Worm (Caenorhabditis elegans) whole organism, late embryonic: ENCODE measurements around the gene ubc-6.
"Not testable (repeated sequence)": the region's sequence is repeated elsewhere in the genome, so short reads cannot be mapped to it uniquely, and the experiment has no call there.

Source experiments
- C38D4.7 ChIP-seq: fragments of 200-800 bp; sonication (Bioruptor generic); optimal IDR thresholded peaks from 2 replicates; lab custom pipeline; 2018; ENCODE audit warnings: mild to moderate bottlenecking, missing genetic modification characterization, moderate library complexity, missing compliant biosample characterization
- K09A11.1 ChIP-seq: sonication (generic microtip); optimal IDR thresholded peaks from 2 replicates; lab custom pipeline; 2017; ENCODE audit warnings: antibody characterized with exemption, mild to moderate bottlenecking, missing genetic modification characterization, missing compliant biosample characterization; ENCODE audit not compliant: insufficient read depth
- T23F11.4 ChIP-seq: fragments of 200-800 bp; sonication (Bioruptor generic); optimal IDR thresholded peaks from 2 replicates; lab custom pipeline; 2018; ENCODE audit warnings: mild to moderate bottlenecking, missing genetic modification characterization, missing compliant biosample characterization
- ama-1 ChIP-seq: fragments of 150-350 bp; optimal IDR thresholded peaks from 2 replicates; lab custom pipeline; 2014
- ceh-18 ChIP-seq: sonication (generic microtip); optimal IDR thresholded peaks from 2 replicates; lab custom pipeline; 2016; ENCODE audit warnings: missing genetic modification characterization, missing compliant biosample characterization
- ceh-19 ChIP-seq: fragments of 200-800 bp; sonication (Bioruptor generic); optimal IDR thresholded peaks from 2 replicates; lab custom pipeline; 2018; ENCODE audit warnings: mild to moderate bottlenecking, missing genetic modification characterization, missing compliant biosample characterization
- ceh-2 ChIP-seq: sonication (generic microtip); optimal IDR thresholded peaks from 2 replicates; lab custom pipeline; 2016; ENCODE audit warnings: missing genotype, missing genetic modification characterization, missing compliant biosample characterization
- ceh-24 ChIP-seq: sonication (generic microtip); optimal IDR thresholded peaks from 2 replicates; lab custom pipeline; 2016; ENCODE audit warnings: mild to moderate bottlenecking, missing genetic modification characterization, missing compliant biosample characterization
- ceh-30 ChIP-seq: fragments of 150-350 bp; optimal IDR thresholded peaks from 2 replicates; lab custom pipeline; 2014; ENCODE audit warnings: missing biosample characterization, missing genetic modification characterization
- ceh-48 ChIP-seq: sonication (generic microtip); optimal IDR thresholded peaks from 2 replicates; lab custom pipeline; 2016; ENCODE audit warnings: missing genetic modification characterization, inconsistent platforms, missing compliant biosample characterization
- ceh-6 ChIP-seq: fragments of 200-800 bp; sonication (Bioruptor generic); optimal IDR thresholded peaks from 2 replicates; lab custom pipeline; 2018; ENCODE audit warnings: mild to moderate bottlenecking, missing genetic modification characterization, missing compliant biosample characterization
- che-1 ChIP-seq: sonication (generic microtip); optimal IDR thresholded peaks from 2 replicates; lab custom pipeline; 2016; ENCODE audit warnings: mild to moderate bottlenecking, missing genetic modification characterization, missing compliant biosample characterization
- dmd-4 ChIP-seq: sonication (generic microtip); optimal IDR thresholded peaks from 2 replicates; lab custom pipeline; 2016; ENCODE audit warnings: borderline replicate concordance, missing genetic modification characterization, missing compliant biosample characterization
- dve-1 ChIP-seq: sonication (generic microtip); optimal IDR thresholded peaks from 2 replicates; lab custom pipeline; 2017; ENCODE audit warnings: antibody characterized with exemption, mild to moderate bottlenecking, missing genetic modification characterization, missing compliant biosample characterization
- ets-4 ChIP-seq: sonication (generic microtip); optimal IDR thresholded peaks from 2 replicates; lab custom pipeline; 2016; ENCODE audit warnings: missing genetic modification characterization, missing compliant biosample characterization
- eyg-1 ChIP-seq: sonication (generic microtip); optimal IDR thresholded peaks from 2 replicates; lab custom pipeline; 2016; ENCODE audit warnings: missing genotype, missing genetic modification characterization, missing compliant biosample characterization
- fkh-10 ChIP-seq: fragments of 150-350 bp; optimal IDR thresholded peaks from 2 replicates; lab custom pipeline; 2014; ENCODE audit warnings: missing biosample characterization, missing genetic modification reagents, missing genetic modification characterization
- hlh-13 ChIP-seq: fragments of 200-800 bp; sonication (Bioruptor generic); optimal IDR thresholded peaks from 2 replicates; lab custom pipeline; 2018; ENCODE audit warnings: mild to moderate bottlenecking, missing genetic modification characterization, missing compliant biosample characterization
- hlh-15 ChIP-seq: sonication (generic microtip); optimal IDR thresholded peaks from 2 replicates; lab custom pipeline; 2016; ENCODE audit warnings: missing genetic modification characterization, missing compliant biosample characterization
- hlh-8 ChIP-seq: sonication (generic microtip); optimal IDR thresholded peaks from 2 replicates; lab custom pipeline; 2016; ENCODE audit warnings: missing genotype, missing genetic modification characterization, missing compliant biosample characterization
- lim-6 ChIP-seq: sonication (generic microtip); optimal IDR thresholded peaks from 2 replicates; lab custom pipeline; 2016; ENCODE audit warnings: missing genetic modification characterization, missing compliant biosample characterization
- madf-2 ChIP-seq: sonication (generic microtip); optimal IDR thresholded peaks from 2 replicates; lab custom pipeline; 2017; ENCODE audit warnings: missing genetic modification characterization, missing compliant biosample characterization
- nfya-1 ChIP-seq: sonication (generic microtip); optimal IDR thresholded peaks from 2 replicates; lab custom pipeline; 2017; ENCODE audit warnings: missing genetic modification characterization, mild to moderate bottlenecking, missing compliant biosample characterization, antibody characterized with exemption, moderate library complexity
- nhr-11 ChIP-seq: fragments of 150-350 bp; optimal IDR thresholded peaks from 2 replicates; lab custom pipeline; 2014; ENCODE audit warnings: missing biosample characterization, missing genetic modification characterization
- nhr-232 ChIP-seq: sonication (generic microtip); optimal IDR thresholded peaks from 2 replicates; lab custom pipeline; 2016; ENCODE audit warnings: missing genetic modification characterization, missing compliant biosample characterization
- pag-3 ChIP-seq: sonication (generic microtip); optimal IDR thresholded peaks from 2 replicates; lab custom pipeline; 2016; ENCODE audit warnings: missing compliant biosample characterization, missing genetic modification characterization, borderline replicate concordance
- pax-1 ChIP-seq: fragments of 150-350 bp; optimal IDR thresholded peaks from 2 replicates; lab custom pipeline; 2014; ENCODE audit warnings: missing biosample characterization, missing genetic modification characterization
- pha-4 ChIP-seq: fragments of 150-350 bp; optimal IDR thresholded peaks from 2 replicates; lab custom pipeline; 2018; ENCODE audit warnings: missing biosample characterization, missing genetic modification reagents, missing genetic modification characterization
- pros-1 ChIP-seq: fragments of 150-350 bp; optimal IDR thresholded peaks from 2 replicates; lab custom pipeline; 2014; ENCODE audit warnings: missing biosample characterization, missing genetic modification reagents, missing genetic modification characterization
- ref-2 ChIP-seq: sonication (generic microtip); optimal IDR thresholded peaks from 2 replicates; lab custom pipeline; 2016; ENCODE audit warnings: missing genetic modification characterization, missing compliant biosample characterization
- sox-2 ChIP-seq: fragments of 200-800 bp; sonication (Bioruptor generic); IDR thresholded peaks from 2 replicates; pipeline ENCODE4 v1.3.6; 2022; ENCODE audit warnings: missing genetic modification reagents, missing genetic modification characterization, missing compliant biosample characterization
- sox-4 ChIP-seq: sonication (generic microtip); optimal IDR thresholded peaks from 2 replicates; lab custom pipeline; 2017; ENCODE audit warnings: mild to moderate bottlenecking, missing genetic modification characterization, inconsistent platforms, missing compliant biosample characterization
- syd-9 ChIP-seq: sonication (generic microtip); optimal IDR thresholded peaks from 2 replicates; lab custom pipeline; 2016; ENCODE audit warnings: mild to moderate bottlenecking, missing genetic modification characterization, moderate library complexity, missing compliant biosample characterization
- tbx-2 ChIP-seq: sonication (generic microtip); optimal IDR thresholded peaks from 2 replicates; lab custom pipeline; 2016; ENCODE audit warnings: missing genetic modification characterization, missing compliant biosample characterization
- tbx-7 ChIP-seq: sonication (generic microtip); optimal IDR thresholded peaks from 2 replicates; lab custom pipeline; 2016; ENCODE audit warnings: missing genotype, missing genetic modification characterization, missing compliant biosample characterization
- ttx-3 ChIP-seq: sonication (generic microtip); optimal IDR thresholded peaks from 2 replicates; lab custom pipeline; 2016; ENCODE audit warnings: missing genetic modification reagents, missing genetic modification characterization, missing compliant biosample characterization
- unc-3 ChIP-seq, 2 experiments: fragments of 200-800 bp in 1 of 2; sonication (Bioruptor generic) in 1 of 2; sonication (generic microtip) in 1 of 2; conservative IDR thresholded peaks in 1 of 2; optimal IDR thresholded peaks in 1 of 2; 2 replicates each; pipeline versions ENCODE4 v1.3.6 to Lab custom; 2016 to 2022; ENCODE audit warnings: missing compliant biosample characterization in 2 of 2, missing genetic modification characterization in 2 of 2, missing genetic modification reagents in 1 of 2
- unc-55 ChIP-seq: sonication (generic microtip); optimal IDR thresholded peaks from 2 replicates; lab custom pipeline; 2017; ENCODE audit warnings: missing biosample characterization, missing genetic modification reagents, missing genetic modification characterization
- zip-5 ChIP-seq: sonication (generic microtip); optimal IDR thresholded peaks from 2 replicates; lab custom pipeline; 2016; ENCODE audit warnings: missing genetic modification characterization, missing compliant biosample characterization
- ztf-16 ChIP-seq: sonication (generic microtip); optimal IDR thresholded peaks from 2 replicates; lab custom pipeline; 2017; ENCODE audit warnings: missing genetic modification characterization, missing compliant biosample characterization

The ubc-6 gene

ce11 chrII:7434182-7434581 is 44.8 kb upstream of the ubc-6 start, which contains the start of gene kcc-3:
Gene kcc-3, minus strand, starts transcription at chrII:7434282.
- TF ChIP-seq dmd-4 (tag; lab: Kevin White, UChicago) (no peak), hlh-8 (tag; lab: Kevin White, UChicago) (no peak), pag-3 (no peak), nfya-1 (tag; lab: Kevin White, UChicago) (no peak), sox-2 (no peak), lim-6 (tag; lab: Kevin White, UChicago) (no peak), T23F11.4 (GFP tag; lab: Kevin White, UChicago) (no peak), C38D4.7 (GFP tag; lab: Kevin White, UChicago) (no peak), ama-1 (lab: Kevin White, UChicago) (no peak), hlh-13 (GFP tag; lab: Kevin White, UChicago) (no peak)

- TF ChIP-seq hlh-15 (tag; lab: Kevin White, UChicago); unc-3 (GFP tag; conservative IDR thresholded peaks at IDR 0.05; lab: Robert Waterston, UW); unc-3 (tag; optimal IDR thresholded peaks at IDR 0.05; lab: Kevin White, UChicago); ceh-48 (tag; lab: Kevin White, UChicago): not testable (repeated sequence)
These were observed 44.0 kb upstream of the ubc-6 start, which contains the start of gene K02A2.1 for ce11 chrII:7434958-7435357. Gene K02A2.1, plus strand, starts transcription at chrII:7435258.

- TF ChIP-seq tbx-2 (tag; lab: Kevin White, UChicago) = no peak
- TF ChIP-seq sox-2 = no peak
- TF ChIP-seq ceh-6 (GFP tag; lab: Kevin White, UChicago) = no peak
- TF ChIP-seq ceh-19 = no peak
- TF ChIP-seq ref-2 (tag; lab: Kevin White, UChicago) = no peak
- TF ChIP-seq sox-4 (tag; lab: Kevin White, UChicago) = no peak
- no peak for TF ChIP-seq nhr-232 (tag; lab: Kevin White, UChicago)
- TF ChIP-seq unc-3 (GFP tag; conservative IDR thresholded peaks at IDR 0.05; lab: Robert Waterston, UW) = no peak
- no peak for TF ChIP-seq unc-3 (tag; optimal IDR thresholded peaks at IDR 0.05; lab: Kevin White, UChicago)
- no peak for TF ChIP-seq hlh-15 (tag; lab: Kevin White, UChicago)
- no peak for TF ChIP-seq pax-1 (tag; lab: Kevin White, UChicago)
These were observed 22.8 kb upstream of the ubc-6 start, which contains the start of gene D1022.3 for ce11 chrII:7456184-7456583. Gene D1022.3, minus strand, starts transcription at chrII:7456284.

ce11 chrII:7457210-7457609 is 21.8 kb upstream of the ubc-6 start, which contains the start of gene D1022.4:
Gene D1022.4, minus strand, starts transcription at chrII:7457292.
- TF ChIP-seq nhr-11 (no peak), ets-4 (no peak), hlh-15 (tag; lab: Kevin White, UChicago) (no peak), ama-1 (lab: Kevin White, UChicago) (no peak), zip-5 (no peak)

ce11 chrII:7458706-7459105 is 20.3 kb upstream of the ubc-6 start, which contains the start of gene D1022.5:
Gene D1022.5, minus strand, starts transcription at chrII:7458806.
- no peak for TF ChIP-seq ceh-18 (tag; lab: Kevin White, UChicago)
- no peak for TF ChIP-seq nhr-11
- no peak for TF ChIP-seq ztf-16 (tag; lab: Kevin White, UChicago)
- TF ChIP-seq hlh-8 (tag; lab: Kevin White, UChicago) = no peak
- no peak for TF ChIP-seq pha-4 (tag; lab: Kevin White, UChicago)
- TF ChIP-seq dve-1 (tag; lab: Kevin White, UChicago) = no peak
- no peak for TF ChIP-seq ceh-30 (tag; lab: Kevin White, UChicago)
- TF ChIP-seq ceh-48 (tag; lab: Kevin White, UChicago) = no peak
- no peak for TF ChIP-seq pax-1 (tag; lab: Kevin White, UChicago)
- TF ChIP-seq sox-4 (tag; lab: Kevin White, UChicago) = no peak
- TF ChIP-seq syd-9 (tag; lab: Kevin White, UChicago) = no peak
- no peak for TF ChIP-seq che-1 (tag; lab: Kevin White, UChicago)

- TF ChIP-seq ref-2 (tag; lab: Kevin White, UChicago) (no peak), pros-1 (tag; lab: Kevin White, UChicago) (no peak), fkh-10 (no peak), tbx-7 (tag; lab: Kevin White, UChicago) (no peak), T23F11.4 (GFP tag; lab: Kevin White, UChicago) (no peak), ceh-24 (no peak), ceh-48 (tag; lab: Kevin White, UChicago) (no peak), unc-55 (GFP tag; lab: Kevin White, UChicago) (no peak), ceh-2 (tag; lab: Kevin White, UChicago) (no peak), pha-4 (tag; lab: Kevin White, UChicago) (no peak), ceh-19 (no peak), madf-2 (tag; lab: Kevin White, UChicago) (no peak), syd-9 (tag; lab: Kevin White, UChicago) (no peak), sox-4 (tag; lab: Kevin White, UChicago) (no peak), ttx-3 (no peak), K09A11.1 (tag; lab: Kevin White, UChicago) (no peak), ceh-18 (tag; lab: Kevin White, UChicago) (no peak), eyg-1 (no peak), ceh-6 (GFP tag; lab: Kevin White, UChicago) (no peak)
These were observed 19.8 kb upstream of the ubc-6 start, which contains the start of gene D1022.2 for ce11 chrII:7459205-7459604. Gene D1022.2, plus strand, starts transcription at chrII:7459505.
